In genomic region chrIV:1239686-1240085, ce11 we compare ENCODE assay signal across 1 worm cellular context.
TF ChIP-seq lines count a peak whose summit lies in the region.

TSS of gene F38A1.8 (minus strand) at chrIV:1239852.

TF ChIP-seq in whole organism, L1 larva, 84 proteins besides CTCF, POLR2A, EP300 and RAD21 (continued from another document):
- no peak for TF ChIP-seq lin-39 (tag; optimal IDR thresholded peaks at IDR 0.05; lab: Kevin White, UChicago)
- TF ChIP-seq ztf-11 (tag; optimal IDR thresholded peaks at IDR 0.05; lab: Kevin White, UChicago), result no peak
- peak; percentile 42 for TF ChIP-seq swsn-7 (tag; optimal IDR thresholded peaks at IDR 0.05; lab: Kevin White, UChicago)
- peak; percentile 21 for TF ChIP-seq unc-86 (tag; optimal IDR thresholded peaks at IDR 0.05; lab: Kevin White, UChicago)
TF ChIP-seq in whole organism, L1 larva: peak in this region for 31.
